Fruit fly (Drosophila melanogaster): ENCODE measurements around the gene CG12523.
A peak's percentile ranks its signal among the peaks of the same experiment; 100 is the strongest.

Gene CG12523

dm6 chr3L:10843273-10843672, 42.3 kb downstream of the CG12523 start:
- TF ChIP-seq psq (GFP tag; optimal IDR thresholded peaks at IDR 0.05) (peak; percentile 30), pan (optimal IDR thresholded peaks at IDR 0.05) (no peak), dmrt93B (GFP tag; optimal IDR thresholded peaks at IDR 0.05) (peak; percentile 13), sage (GFP tag; optimal IDR thresholded peaks at IDR 0.05) (no peak), jim (GFP tag; optimal IDR thresholded peaks at IDR 0.05) (no peak), rgr (GFP tag; optimal IDR thresholded peaks at IDR 0.05) (no peak), Sp1 (GFP tag; optimal IDR thresholded peaks at IDR 0.05) (peak; percentile 48), woc (GFP tag; optimal IDR thresholded peaks at IDR 0.05) (no peak), foxo (GFP tag; optimal IDR thresholded peaks at IDR 0.05) (peak in 1 of 2 experiments; percentile 19), sv (GFP tag; optimal IDR thresholded peaks at IDR 0.05) (peak; percentile 14), h (GFP tag; optimal IDR thresholded peaks at IDR 0.05) (peak; percentile 3), HLH106 (tag; optimal IDR thresholded peaks at IDR 0.05) (peak; percentile 44)

- TF ChIP-seq woc (GFP tag; optimal IDR thresholded peaks at IDR 0.05) = no peak
- TF ChIP-seq brk (GFP tag; optimal IDR thresholded peaks at IDR 0.05) = no peak
- TF ChIP-seq CG9705 (GFP tag; optimal IDR thresholded peaks at IDR 0.05) = no peak
- no peak for TF ChIP-seq GATAd (GFP tag; optimal IDR thresholded peaks at IDR 0.05)
- TF ChIP-seq HLH106 (tag; optimal IDR thresholded peaks at IDR 0.05) = no peak
- no peak for TF ChIP-seq sv (GFP tag; optimal IDR thresholded peaks at IDR 0.05)
- no peak for TF ChIP-seq Vsx2 (GFP tag; optimal IDR thresholded peaks at IDR 0.05; ENCODE audit: partially characterized antibody)
- no peak for TF ChIP-seq tai (GFP tag; optimal IDR thresholded peaks at IDR 0.05)
- TF ChIP-seq dl (GFP tag; optimal IDR thresholded peaks at IDR 0.05; ENCODE audit: insufficient read depth in 1 of 2, partially characterized antibody in 2 of 2) = no peak
- no peak for TF ChIP-seq psq (GFP tag; optimal IDR thresholded peaks at IDR 0.05)
- no peak for TF ChIP-seq N (GFP tag; optimal IDR thresholded peaks at IDR 0.05)
- TF ChIP-seq Mio (GFP tag; optimal IDR thresholded peaks at IDR 0.05) = no peak
- TF ChIP-seq CG32264 (GFP tag; optimal IDR thresholded peaks at IDR 0.05) = no peak
- no peak for TF ChIP-seq dmrt93B (GFP tag; optimal IDR thresholded peaks at IDR 0.05)
- no peak for TF ChIP-seq h (GFP tag; optimal IDR thresholded peaks at IDR 0.05)
- TF ChIP-seq sage (GFP tag; optimal IDR thresholded peaks at IDR 0.05) = no peak
- TF ChIP-seq lola (GFP tag; optimal IDR thresholded peaks at IDR 0.05) = no peak
- TF ChIP-seq rgr (GFP tag; optimal IDR thresholded peaks at IDR 0.05) = no peak
These were observed 42.7 kb downstream of the CG12523 start for dm6 chr3L:10843685-10844084.

dm6 chr3L:10844548-10845530, 43.8 kb downstream of the CG12523 start:
- peak; percentile 11 for TF ChIP-seq psq (GFP tag; optimal IDR thresholded peaks at IDR 0.05)
- TF ChIP-seq fru (GFP tag; optimal IDR thresholded peaks at IDR 0.05) = peak; percentile 34
- TF ChIP-seq foxo (GFP tag; optimal IDR thresholded peaks at IDR 0.05) = peak in 1 of 2 experiments; percentile 52
- peak; percentile 15 for TF ChIP-seq Dif (GFP tag; optimal IDR thresholded peaks at IDR 0.05; ENCODE audit: partially characterized antibody)
- no peak for TF ChIP-seq dl (GFP tag; optimal IDR thresholded peaks at IDR 0.05; ENCODE audit: insufficient read depth in 1 of 2, partially characterized antibody in 2 of 2)
- no peak for TF ChIP-seq br (GFP tag; optimal IDR thresholded peaks at IDR 0.05)
- peak; percentile 11 for TF ChIP-seq OdsH (GFP tag; optimal IDR thresholded peaks at IDR 0.05)
- peak; percentile 39 for TF ChIP-seq ey (GFP tag; optimal IDR thresholded peaks at IDR 0.05)
- no peak for TF ChIP-seq Rel (GFP tag; optimal IDR thresholded peaks at IDR 0.05)
- no peak for TF ChIP-seq Rel (tag; optimal IDR thresholded peaks at IDR 0.05)
- peak; percentile 45 for TF ChIP-seq woc (GFP tag; optimal IDR thresholded peaks at IDR 0.05)
- peak; percentile 25 for TF ChIP-seq rgr (GFP tag; optimal IDR thresholded peaks at IDR 0.05)

dm6 chr3L:10845758-10846157, 44.8 kb downstream of the CG12523 start:
- TF ChIP-seq ey (GFP tag; optimal IDR thresholded peaks at IDR 0.05) (no peak), N (GFP tag; optimal IDR thresholded peaks at IDR 0.05) (no peak), Myc (optimal IDR thresholded peaks at IDR 0.05) (no peak), rgr (GFP tag; optimal IDR thresholded peaks at IDR 0.05) (no peak), pan (optimal IDR thresholded peaks at IDR 0.05) (no peak), foxo (GFP tag; optimal IDR thresholded peaks at IDR 0.05) (no peak), Rel (GFP tag; optimal IDR thresholded peaks at IDR 0.05) (no peak), Rel (tag; optimal IDR thresholded peaks at IDR 0.05) (no peak), Jra (GFP tag; optimal IDR thresholded peaks at IDR 0.05) (no peak), Mio (GFP tag; optimal IDR thresholded peaks at IDR 0.05) (no peak), Sp1 (GFP tag; optimal IDR thresholded peaks at IDR 0.05) (no peak), GATAd (GFP tag; optimal IDR thresholded peaks at IDR 0.05) (no peak)

Measured in whole organism, wandering third instar larva.